Worm (Caenorhabditis elegans): ENCODE data around the gene arx-4.

DNA sequence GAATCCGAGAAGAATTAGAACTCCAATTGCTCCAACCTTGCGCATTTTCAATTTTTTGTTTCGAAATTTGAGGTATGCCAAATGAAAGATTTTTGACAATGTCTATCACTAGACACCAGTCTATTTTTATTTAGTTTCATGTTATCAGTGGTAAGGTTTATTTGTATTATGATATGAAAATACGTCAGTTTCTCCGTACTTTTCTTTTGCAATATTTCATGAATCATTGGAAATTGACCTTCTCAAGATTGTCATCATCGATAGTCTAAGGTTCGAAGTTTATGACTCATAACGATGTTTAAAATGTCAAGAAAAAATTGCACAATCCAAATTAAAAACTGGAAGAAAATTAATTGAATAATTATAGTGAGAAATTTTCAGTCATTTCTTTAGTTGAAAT is 11.3 kb downstream of the arx-4 start, which contains the start of gene clc-19:
- no peak for TF ChIP-seq unc-62 (GFP tag; optimal IDR thresholded peaks at IDR 0.05)
- no peak for TF ChIP-seq nhr-11 (tag; optimal IDR thresholded peaks at IDR 0.05)
- TF ChIP-seq blmp-1 (tag; optimal IDR thresholded peaks at IDR 0.05; ENCODE audit: insufficient read depth): no peak
- TF ChIP-seq nhr-237 (tag; optimal IDR thresholded peaks at IDR 0.05): no peak
- TF ChIP-seq ceh-82 (tag; optimal IDR thresholded peaks at IDR 0.05): no peak
